Fruit fly (Drosophila melanogaster) whole organism, embryonic: ENCODE data around the gene Ac78C.

Source experiments
- Antp ChIP-seq: fragments of 200-800 bp; sonication (Bioruptor generic); optimal IDR thresholded peaks from 3 replicates; lab custom pipeline; 2016; ENCODE audit warnings: missing biosample characterization, missing genetic modification characterization
- CG11723 ChIP-seq: fragments of 200-800 bp; sonication (Bioruptor generic); optimal IDR thresholded peaks from 2 replicates; lab custom pipeline; 2017; ENCODE audit warnings: missing biosample characterization, mild to moderate bottlenecking, missing genetic modification characterization
- CG12071 ChIP-seq: fragments of 200-800 bp; sonication (Bioruptor generic); optimal IDR thresholded peaks from 3 replicates; lab custom pipeline; 2018; ENCODE audit warnings: missing biosample characterization, mild to moderate bottlenecking, missing genetic modification characterization
- CG12769 ChIP-seq: fragments of 200-800 bp; sonication (Bioruptor generic); optimal IDR thresholded peaks from 2 replicates; lab custom pipeline; 2019; ENCODE audit warnings: missing biosample characterization, mild to moderate bottlenecking, missing genetic modification characterization, moderate library complexity
- CG13287 ChIP-seq: fragments of 200-800 bp; sonication (Bioruptor generic); IDR thresholded peaks from 2 replicates; pipeline ENCODE4 v1.3.6; 2022; ENCODE audit warnings: missing biosample characterization, missing genetic modification characterization; ENCODE audit not compliant: partially characterized antibody
- CG13296 ChIP-seq: fragments of 200-800 bp; sonication (Bioruptor generic); optimal IDR thresholded peaks from 3 replicates; lab custom pipeline; 2018; ENCODE audit warnings: missing biosample characterization, mild to moderate bottlenecking, missing genetic modification characterization
- CG13894 ChIP-seq: fragments of 200-800 bp; sonication (Bioruptor generic); optimal IDR thresholded peaks from 3 replicates; lab custom pipeline; 2018; ENCODE audit warnings: missing biosample characterization, mild to moderate bottlenecking, missing genetic modification characterization, moderate library complexity
- CG14014 ChIP-seq: fragments of 200-800 bp; sonication (Bioruptor generic); IDR thresholded peaks from 2 replicates; pipeline ENCODE4 v1.3.6; 2022; ENCODE audit warnings: missing biosample characterization, missing genetic modification characterization
- CG14050 ChIP-seq: fragments of 200-800 bp; sonication (Bioruptor generic); IDR thresholded peaks from 3 replicates; pipeline ENCODE4 v1.3.6; 2022; ENCODE audit warnings: missing biosample characterization, missing genetic modification characterization
- CG14441 ChIP-seq: fragments of 200-800 bp; sonication (Bioruptor generic); IDR thresholded peaks from 2 replicates; pipeline ENCODE4 v1.3.6; 2022; ENCODE audit warnings: missing biosample characterization, missing genetic modification characterization
- CG17328 ChIP-seq: fragments of 200-800 bp; sonication (Bioruptor generic); IDR thresholded peaks from 2 replicates; pipeline ENCODE4 v1.3.6; 2022; ENCODE audit warnings: missing biosample characterization, missing genetic modification characterization
- CG4282 ChIP-seq: fragments of 200-800 bp; sonication (Bioruptor generic); optimal IDR thresholded peaks from 2 replicates; lab custom pipeline; 2016; ENCODE audit warnings: missing biosample characterization, missing genetic modification characterization
- CG4328 ChIP-seq: fragments of 200-800 bp; sonication (Bioruptor generic); optimal IDR thresholded peaks from 3 replicates; lab custom pipeline; 2017; ENCODE audit warnings: missing biosample characterization, missing genetic modification reagents, missing genetic modification characterization
- CG43689 ChIP-seq: fragments of 200-800 bp; sonication (Bioruptor generic); IDR thresholded peaks from 2 replicates; pipeline ENCODE4 v1.3.6; 2022; ENCODE audit warnings: missing biosample characterization, missing genetic modification characterization
- CG6791 ChIP-seq: fragments of 200-800 bp; sonication (Bioruptor generic); IDR thresholded peaks from 3 replicates; pipeline ENCODE4 v1.3.6; 2022; ENCODE audit warnings: missing biosample characterization, missing genetic modification characterization; ENCODE audit not compliant: partially characterized antibody
- CG7271 ChIP-seq: fragments of 200-800 bp; sonication (Bioruptor generic); optimal IDR thresholded peaks from 2 replicates; lab custom pipeline; 2018; ENCODE audit warnings: missing biosample characterization, mild to moderate bottlenecking, missing genetic modification characterization, moderate library complexity
- CG7963 ChIP-seq: fragments of 200-800 bp; sonication (Bioruptor generic); IDR thresholded peaks from 3 replicates; pipeline ENCODE4 v1.3.6; 2022; ENCODE audit warnings: missing biosample characterization, missing genetic modification characterization; ENCODE audit not compliant: partially characterized antibody
- CG8281 ChIP-seq: fragments of 200-800 bp; sonication (Bioruptor generic); optimal IDR thresholded peaks from 2 replicates; lab custom pipeline; 2018; ENCODE audit warnings: missing biosample characterization, mild to moderate bottlenecking, missing genetic modification characterization, moderate library complexity
- CG8765 ChIP-seq: fragments of 200-800 bp; sonication (Bioruptor generic); IDR thresholded peaks from 2 replicates; pipeline ENCODE4 v1.3.6; 2022; ENCODE audit warnings: missing biosample characterization, missing genetic modification characterization
- D19B ChIP-seq: fragments of 200-800 bp; sonication (Bioruptor generic); optimal IDR thresholded peaks from 2 replicates; lab custom pipeline; 2017; ENCODE audit warnings: missing biosample characterization, mild to moderate bottlenecking, missing genetic modification characterization
- Dref ChIP-seq: fragments of 200-800 bp; sonication (Bioruptor generic); IDR thresholded peaks from 2 replicates; pipeline ENCODE4 v1.3.6; 2022; ENCODE audit warnings: missing biosample characterization, missing genetic modification characterization
- Fer3 ChIP-seq: fragments of 200-800 bp; sonication (Bioruptor generic); optimal IDR thresholded peaks from 2 replicates; lab custom pipeline; 2018; ENCODE audit warnings: missing biosample characterization, mild to moderate bottlenecking, missing genetic modification characterization, moderate library complexity
- HLH4C ChIP-seq: fragments of 200-800 bp; sonication (Bioruptor generic); IDR thresholded peaks from 3 replicates; pipeline ENCODE4 v1.3.6; 2022; ENCODE audit warnings: missing biosample characterization, missing genetic modification characterization; ENCODE audit not compliant: partially characterized antibody
- HLH54F ChIP-seq: fragments of 200-800 bp; sonication (Bioruptor generic); optimal IDR thresholded peaks from 3 replicates; lab custom pipeline; 2016; ENCODE audit warnings: missing biosample characterization, missing genetic modification characterization
- Hr51 ChIP-seq, 2 experiments: fragments of 200-800 bp; sonication (Bioruptor generic); optimal IDR thresholded peaks; 2 replicates in 1 of 2; 3 replicates in 1 of 2; lab custom pipeline; 2016 to 2018; ENCODE audit warnings: missing biosample characterization in 2 of 2, missing genetic modification characterization in 2 of 2, mild to moderate bottlenecking in 1 of 2, moderate library complexity in 1 of 2
- Meics ChIP-seq: fragments of 200-800 bp; sonication (Bioruptor generic); optimal IDR thresholded peaks from 2 replicates; lab custom pipeline; 2017; ENCODE audit warnings: missing biosample characterization, mild to moderate bottlenecking, missing genetic modification characterization
- NfI ChIP-seq: fragments of 200-800 bp; sonication (Bioruptor generic); optimal IDR thresholded peaks from 3 replicates; lab custom pipeline; 2018; ENCODE audit warnings: missing biosample characterization, mild to moderate bottlenecking, missing genetic modification characterization, moderate library complexity
- Ptx1 ChIP-seq: fragments of 200-800 bp; sonication (Bioruptor generic); IDR thresholded peaks from 2 replicates; pipeline ENCODE4 v1.3.6; 2022; ENCODE audit warnings: missing biosample characterization, missing genetic modification characterization
- Ssrp ChIP-seq: fragments of 200-800 bp; sonication (Bioruptor generic); optimal IDR thresholded peaks from 2 replicates; lab custom pipeline; 2018; ENCODE audit warnings: missing biosample characterization, mild to moderate bottlenecking, missing genetic modification characterization, moderate library complexity
- Vsx1 ChIP-seq: fragments of 200-800 bp; sonication (Bioruptor generic); optimal IDR thresholded peaks from 2 replicates; lab custom pipeline; 2017; ENCODE audit warnings: missing biosample characterization, mild to moderate bottlenecking, missing genetic modification characterization, missing genetic modification reagents
- bowl ChIP-seq: fragments of 200-800 bp; sonication (Bioruptor generic); IDR thresholded peaks from 2 replicates; pipeline ENCODE4 v1.3.6; 2022; ENCODE audit warnings: missing biosample characterization, missing genetic modification characterization
- caup ChIP-seq: fragments of 200-800 bp; sonication (Bioruptor generic); optimal IDR thresholded peaks from 3 replicates; lab custom pipeline; 2017; ENCODE audit warnings: missing biosample characterization, mild to moderate bottlenecking, missing genetic modification characterization, moderate library complexity; ENCODE audit not compliant: severe bottlenecking
- crol ChIP-seq: fragments of 200-800 bp; sonication (Bioruptor generic); IDR thresholded peaks from 2 replicates; pipeline ENCODE4 v1.3.6; 2022; ENCODE audit warnings: missing biosample characterization, missing genetic modification characterization
- dan ChIP-seq: fragments of 200-800 bp; sonication (Bioruptor generic); IDR thresholded peaks from 2 replicates; pipeline ENCODE4 v1.3.6; 2022; ENCODE audit warnings: missing biosample characterization, missing genetic modification characterization
- fd96Cb ChIP-seq: fragments of 200-800 bp; sonication (Bioruptor generic); optimal IDR thresholded peaks from 2 replicates; lab custom pipeline; 2018; ENCODE audit warnings: missing biosample characterization, mild to moderate bottlenecking, missing genetic modification characterization, moderate library complexity
- gcm ChIP-seq: fragments of 200-800 bp; sonication (Bioruptor generic); optimal IDR thresholded peaks from 2 replicates; lab custom pipeline; 2019; ENCODE audit warnings: missing biosample characterization, mild to moderate bottlenecking, missing genetic modification characterization, moderate library complexity
- jing ChIP-seq: fragments of 200-800 bp; sonication (Bioruptor generic); optimal IDR thresholded peaks from 2 replicates; lab custom pipeline; 2018; ENCODE audit warnings: missing biosample characterization, mild to moderate bottlenecking, missing genetic modification characterization
- mirr ChIP-seq: fragments of 200-800 bp; sonication (Bioruptor generic); optimal IDR thresholded peaks from 3 replicates; lab custom pipeline; 2018; ENCODE audit warnings: missing biosample characterization, mild to moderate bottlenecking, missing genetic modification characterization
- p53 ChIP-seq: fragments of 200-800 bp; sonication (Bioruptor generic); optimal IDR thresholded peaks from 2 replicates; lab custom pipeline; 2016; ENCODE audit warnings: missing biosample characterization, missing genetic modification characterization
- pho ChIP-seq: fragments of 200-800 bp; sonication (Bioruptor generic); optimal IDR thresholded peaks from 2 replicates; lab custom pipeline; 2016; ENCODE audit warnings: missing biosample characterization, missing genetic modification characterization
- row ChIP-seq: fragments of 200-800 bp; sonication (Bioruptor generic); IDR thresholded peaks from 3 replicates; pipeline ENCODE4 v1.3.6; 2022; ENCODE audit warnings: missing biosample characterization, missing genetic modification characterization
- scrt ChIP-seq: fragments of 200-800 bp; sonication (Bioruptor generic); optimal IDR thresholded peaks from 2 replicates; lab custom pipeline; 2018; ENCODE audit warnings: missing biosample characterization, mild to moderate bottlenecking, missing genetic modification characterization, moderate library complexity
- sd ChIP-seq: fragments of 200-800 bp; sonication (Bioruptor generic); optimal IDR thresholded peaks from 3 replicates; lab custom pipeline; 2018; ENCODE audit warnings: missing biosample characterization, mild to moderate bottlenecking, missing genetic modification characterization, moderate library complexity
- sob ChIP-seq: fragments of 200-800 bp; sonication (Bioruptor generic); IDR thresholded peaks from 2 replicates; pipeline ENCODE4 v1.3.6; 2022; ENCODE audit warnings: missing biosample characterization, missing genetic modification characterization
- tgo ChIP-seq: fragments of 200-800 bp; sonication (Bioruptor generic); IDR thresholded peaks from 3 replicates; pipeline ENCODE4 v1.3.6; 2022; ENCODE audit warnings: missing biosample characterization, missing genetic modification characterization
- tup ChIP-seq: fragments of 200-800 bp; sonication (Bioruptor generic); optimal IDR thresholded peaks from 2 replicates; lab custom pipeline; 2016; ENCODE audit warnings: missing biosample characterization, mild to moderate bottlenecking, missing genetic modification characterization, moderate library complexity
- twi ChIP-seq: fragments of 200-800 bp; optimal IDR thresholded peaks from 2 replicates; lab custom pipeline; 2019; ENCODE audit warnings: missing biosample characterization, mild to moderate bottlenecking, missing genetic modification characterization, moderate library complexity
- wor ChIP-seq: fragments of 200-800 bp; sonication (Bioruptor generic); IDR thresholded peaks from 2 replicates; pipeline ENCODE4 v1.3.6; 2022; ENCODE audit warnings: missing biosample characterization, missing genetic modification characterization
- zf30C ChIP-seq: fragments of 200-800 bp; sonication (Bioruptor generic); optimal IDR thresholded peaks from 3 replicates; lab custom pipeline; 2018; ENCODE audit warnings: missing biosample characterization, mild to moderate bottlenecking, missing genetic modification characterization

Ac78C gene

dm6 chr3L:21201246-21201896, 29.6 kb upstream of the Ac78C start (continued):
- TF ChIP-seq CG4328 (GFP tag; lab: Kevin White, UChicago), result no peak
- TF ChIP-seq row (GFP tag; lab: Robert Waterston, UW), result peak; percentile 24; the same call in 1 of the 3 replicates
- TF ChIP-seq Hr51 (GFP tag; optimal IDR thresholded peaks at IDR 0.05; lab: Kevin White, UChicago), result no peak
- TF ChIP-seq HLH54F (GFP tag; lab: Kevin White, UChicago), result no peak
- no peak for TF ChIP-seq tup (GFP tag; lab: Kevin White, UChicago)
- no peak for TF ChIP-seq CG4282 (GFP tag; lab: Kevin White, UChicago)
- peak; percentile 18 for TF ChIP-seq caup
- no peak for TF ChIP-seq Meics (GFP tag; lab: Kevin White, UChicago)
- TF ChIP-seq sd (tag; lab: Kevin White, UChicago), result peak; percentile 22
- TF ChIP-seq twi (tag; lab: Kevin White, UChicago), result no peak
- no peak for TF ChIP-seq CG14050
- TF ChIP-seq tgo (GFP tag; lab: Robert Waterston, UW), result no peak
- TF ChIP-seq sob (GFP tag; lab: Robert Waterston, UW), result peak; percentile 46; the same call in 1 of the 2 replicates
- TF ChIP-seq CG13894 (tag; lab: Kevin White, UChicago), result peak; percentile 20
- TF ChIP-seq HLH4C (GFP tag; lab: Robert Waterston, UW), result no peak
- no peak for TF ChIP-seq Ptx1 (GFP tag; lab: Robert Waterston, UW)
- TF ChIP-seq NfI (GFP tag; lab: Kevin White, UChicago), result peak; percentile 3
- TF ChIP-seq Fer3 (tag; lab: Kevin White, UChicago), result no peak
- peak; percentile 82 for TF ChIP-seq Vsx1 (GFP tag; lab: Kevin White, UChicago)
- no peak for TF ChIP-seq crol
- 0 out of 2 replicates have a peak, but pooled peaks have one; percentile 25 for TF ChIP-seq CG43689 (GFP tag; lab: Robert Waterston, UW)
- TF ChIP-seq wor (GFP tag; lab: Robert Waterston, UW), result no peak
- TF ChIP-seq CG6791, result no peak
- no peak for TF ChIP-seq p53
- TF ChIP-seq D19B (GFP tag; lab: Kevin White, UChicago), result no peak
- no peak for TF ChIP-seq dan (GFP tag; lab: Robert Waterston, UW)
- no peak for TF ChIP-seq bowl
- TF ChIP-seq Dref (GFP tag; lab: Robert Waterston, UW), result no peak
- peak; percentile 3 for TF ChIP-seq CG12071 (GFP tag; lab: Kevin White, UChicago)
- no peak for TF ChIP-seq CG17328 (GFP tag; lab: Robert Waterston, UW)
- TF ChIP-seq Ssrp, result no peak
- peak; percentile 42 for TF ChIP-seq CG13296 (GFP tag; lab: Kevin White, UChicago)
- no peak for TF ChIP-seq CG7963 (GFP tag; lab: Robert Waterston, UW)
- TF ChIP-seq CG13287 (GFP tag; lab: Robert Waterston, UW), result no peak
- no peak for TF ChIP-seq zf30C (GFP tag; lab: Kevin White, UChicago)
- TF ChIP-seq fd96Cb, result no peak
- TF ChIP-seq CG12769 (tag; lab: Kevin White, UChicago), result peak; percentile 39
- TF ChIP-seq jing (GFP tag; lab: Kevin White, UChicago), result no peak
- TF ChIP-seq CG11723, result no peak
- TF ChIP-seq CG14441 (GFP tag; lab: Robert Waterston, UW), result 0 out of 2 replicates have a peak, but pooled peaks have one; percentile 20
- no peak for TF ChIP-seq CG8281 (tag; lab: Kevin White, UChicago)
- no peak for TF ChIP-seq Antp (GFP tag; lab: Kevin White, UChicago)
- TF ChIP-seq CG8765, result no peak
- TF ChIP-seq gcm, result no peak
- TF ChIP-seq pho (GFP tag; lab: Kevin White, UChicago), result no peak
- TF ChIP-seq mirr, result peak; percentile 66
- no peak for TF ChIP-seq scrt (GFP tag; lab: Kevin White, UChicago)
- no peak for TF ChIP-seq CG14014
- TF ChIP-seq CG7271 (tag; lab: Kevin White, UChicago), result no peak
